Worm (Caenorhabditis elegans): ENCODE results near the gene T26E4.18.
A peak's percentile ranks its signal among the peaks of the same experiment; 100 is the strongest.
"Not testable (repeated sequence)": the region's sequence is repeated elsewhere in the genome, so short reads cannot be mapped to it uniquely, and the experiment has no call there.

DNA sequence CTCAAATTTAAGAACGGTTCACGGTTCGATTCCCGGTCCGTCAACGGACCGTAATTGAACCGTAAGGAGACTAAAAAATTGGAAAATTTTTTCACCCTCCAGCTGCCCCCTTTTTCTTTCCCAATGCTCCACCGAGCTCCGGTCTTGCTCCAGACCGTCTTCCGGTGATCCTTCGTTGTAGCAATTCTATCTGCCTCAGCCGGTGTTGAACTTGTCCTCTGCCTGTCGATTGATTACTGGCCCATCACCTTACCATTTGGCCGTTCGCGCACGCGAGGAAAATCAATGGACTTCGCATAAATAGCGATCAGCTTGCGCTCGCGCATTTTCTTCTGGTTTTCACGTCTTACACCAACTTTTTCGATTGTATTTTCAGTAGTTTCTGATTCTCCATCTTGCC lies 36.3 kb downstream of the T26E4.18 start:
- not testable (repeated sequence) for TF ChIP-seq ceh-36 (tag; optimal IDR thresholded peaks at IDR 0.05); B0310.2 (tag; optimal IDR thresholded peaks at IDR 0.05); ama-1 (optimal IDR thresholded peaks at IDR 0.05); hnd-1 (tag; optimal IDR thresholded peaks at IDR 0.05); aly-1 (tag; optimal IDR thresholded peaks at IDR 0.05); tra-4 (tag; optimal IDR thresholded peaks at IDR 0.05); F13C5.2 (tag; optimal IDR thresholded peaks at IDR 0.05); tbx-11 (GFP tag; IDR thresholded peaks at IDR 0.05); ets-7 (tag; optimal IDR thresholded peaks at IDR 0.05); hmg-4 (GFP tag; optimal IDR thresholded peaks at IDR 0.05); sea-1 (GFP tag; conservative IDR thresholded peaks at IDR 0.05)
- TF ChIP-seq pes-1 (GFP tag; IDR thresholded peaks at IDR 0.05), result peak; percentile 73
- peak; percentile 28; the same call in 1 of the 2 replicates for TF ChIP-seq flt-1 (GFP tag; IDR thresholded peaks at IDR 0.05)
